Fruit fly (Drosophila melanogaster): ENCODE results near the gene Kdm2.

DNA sequence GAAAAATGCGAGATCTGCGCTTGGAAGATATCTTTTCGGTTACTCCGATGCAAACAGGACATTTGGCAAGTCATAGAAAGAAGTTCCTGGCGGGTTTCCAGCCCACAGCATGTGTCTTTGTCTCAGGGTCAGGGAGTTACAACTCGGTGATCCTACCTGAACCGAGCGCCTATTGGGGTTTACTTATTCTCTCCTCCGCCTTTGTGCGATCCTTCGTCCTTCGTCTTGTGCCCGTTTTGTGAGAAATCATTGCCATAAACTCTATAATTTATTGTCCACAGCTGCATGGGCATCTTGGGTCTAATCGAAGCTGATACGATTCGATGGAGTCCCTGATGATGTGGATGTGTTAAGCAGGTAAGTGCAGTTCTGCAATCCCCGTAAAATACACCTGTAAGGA lies 14.3 kb upstream of the Kdm2 start:
- TF ChIP-seq esn (GFP tag; optimal IDR thresholded peaks at IDR 0.05) (no peak), CG4318 (GFP tag; optimal IDR thresholded peaks at IDR 0.05) (no peak), CG6854 (GFP tag; optimal IDR thresholded peaks at IDR 0.05) (no peak), CG11294 (GFP tag; IDR thresholded peaks at IDR 0.05) (no peak), dac (GFP tag; optimal IDR thresholded peaks at IDR 0.05) (no peak), Gug (GFP tag; IDR thresholded peaks at IDR 0.05) (no peak), OdsH (GFP tag; optimal IDR thresholded peaks at IDR 0.05) (no peak), CG31627 (GFP tag; optimal IDR thresholded peaks at IDR 0.05) (no peak), acj6 (GFP tag; optimal IDR thresholded peaks at IDR 0.05) (no peak), eg (GFP tag; IDR thresholded peaks at IDR 0.05) (no peak), Blimp-1 (GFP tag; optimal IDR thresholded peaks at IDR 0.05) (no peak), CG8119 (GFP tag; IDR thresholded peaks at IDR 0.05) (no peak), CG16779 (tag; optimal IDR thresholded peaks at IDR 0.05) (no peak)
